Worm (Caenorhabditis elegans) whole organism, mixed stage, embryonic: ENCODE measurements around the gene grl-19.

Experiments used
- lin-13 ChIP-seq: fragments of 150-350 bp; optimal IDR thresholded peaks from 2 replicates; lab custom pipeline; 2014; ENCODE audit warnings: missing biosample characterization, missing genetic modification characterization
- mab-5 ChIP-seq: fragments of 150-350 bp; optimal IDR thresholded peaks from 2 replicates; lab custom pipeline; 2014; ENCODE audit warnings: missing biosample characterization, missing genetic modification characterization
- nhr-12 ChIP-seq: fragments of 150-350 bp; optimal IDR thresholded peaks from 2 replicates; lab custom pipeline; 2014; ENCODE audit warnings: missing biosample characterization, missing genetic modification characterization
- nhr-237 ChIP-seq: fragments of 150-350 bp; optimal IDR thresholded peaks from 2 replicates; lab custom pipeline; 2014; ENCODE audit warnings: missing biosample characterization, missing genetic modification characterization
- ztf-11 ChIP-seq: fragments of 150-350 bp; optimal IDR thresholded peaks from 2 replicates; lab custom pipeline; 2014; ENCODE audit warnings: missing biosample characterization, missing genetic modification characterization

- TF ChIP-seq mab-5: no peak
- no peak for TF ChIP-seq ztf-11 (tag; lab: Kevin White, UChicago)
- TF ChIP-seq nhr-237 (tag; lab: Kevin White, UChicago): no peak
- no peak for TF ChIP-seq nhr-12
- no peak for TF ChIP-seq lin-13
Measured at ce11 chrIV:293995-294700, 41.8 kb upstream of the grl-19 start.
